Worm (Caenorhabditis elegans) whole organism, L4 larva: Measurements from ENCODE around the gene Y38C1AA.12.
A peak's percentile ranks its signal among the peaks of the same experiment; 100 is the strongest.

Experiments
- R02D3.7 ChIP-seq: fragments of 150-350 bp; sonication (generic microtip); optimal IDR thresholded peaks from 3 replicates; lab custom pipeline; 2014; ENCODE audit warnings: missing biosample characterization, missing genetic modification characterization
- T20F7.1 ChIP-seq: fragments of 200-800 bp; sonication (Bioruptor generic); optimal IDR thresholded peaks from 2 replicates; lab custom pipeline; 2018; ENCODE audit warnings: mild to moderate bottlenecking, missing genetic modification characterization, missing compliant biosample characterization
- aha-1 ChIP-seq: fragments of 150-350 bp; peaks from one replicate; lab custom pipeline; 2014; ENCODE audit warnings: missing biosample characterization, missing genetic modification characterization
- ceh-28 ChIP-seq: fragments of 150-350 bp; optimal IDR thresholded peaks from 2 replicates; lab custom pipeline; 2014; ENCODE audit warnings: missing biosample characterization, missing genetic modification reagents, missing genetic modification characterization
- ces-1 ChIP-seq: fragments of 150-350 bp; sonication (generic microtip); optimal IDR thresholded peaks from 4 replicates; lab custom pipeline; 2014; ENCODE audit warnings: missing biosample characterization, missing genetic modification reagents, missing genetic modification characterization
- ctbp-1 ChIP-seq: fragments of 200-800 bp; sonication (Bioruptor generic); IDR thresholded peaks from 2 replicates; pipeline ENCODE4 v1.3.6; 2022; ENCODE audit warnings: missing genetic modification reagents, missing genetic modification characterization, missing compliant biosample characterization
- daf-12 ChIP-seq: fragments of 150-350 bp; optimal IDR thresholded peaks from 2 replicates; lab custom pipeline; 2014; ENCODE audit warnings: missing biosample characterization, missing genetic modification reagents, missing genetic modification characterization
- daf-16 ChIP-seq, 3 experiments: sonication (generic microtip); optimal IDR thresholded peaks; 2 replicates each; lab custom pipeline; 2016 to 2017; ENCODE audit warnings: missing genetic modification characterization in 3 of 3, missing genetic modification reagents in 3 of 3, mild to moderate bottlenecking in 2 of 3, missing compliant biosample characterization in 2 of 3, missing biosample characterization in 1 of 3, moderate library complexity in 1 of 3
- dmd-6 ChIP-seq: fragments of 200-800 bp; sonication (Bioruptor generic); IDR thresholded peaks from 2 replicates; pipeline ENCODE4 v1.3.6; 2022; ENCODE audit warnings: missing genetic modification reagents, missing genetic modification characterization, missing compliant biosample characterization
- dve-1 ChIP-seq: sonication (generic microtip); optimal IDR thresholded peaks from 2 replicates; lab custom pipeline; 2017; ENCODE audit warnings: antibody characterized with exemption, mild to moderate bottlenecking, missing genetic modification characterization, missing compliant biosample characterization; ENCODE audit not compliant: insufficient read depth
- fkh-10 ChIP-seq: fragments of 150-350 bp; optimal IDR thresholded peaks from 2 replicates; lab custom pipeline; 2014; ENCODE audit warnings: missing biosample characterization, missing genetic modification reagents, missing genetic modification characterization
- hlh-11 ChIP-seq: fragments of 200-800 bp; sonication (Bioruptor generic); optimal IDR thresholded peaks from 2 replicates; lab custom pipeline; 2018; ENCODE audit warnings: mild to moderate bottlenecking, missing genetic modification characterization, missing compliant biosample characterization
- lir-3 ChIP-seq: sonication (generic microtip); optimal IDR thresholded peaks from 2 replicates; lab custom pipeline; 2016; ENCODE audit warnings: mild to moderate bottlenecking, missing genetic modification characterization, missing compliant biosample characterization
- madf-9 ChIP-seq: fragments of 200-800 bp; sonication (Bioruptor generic); conservative IDR thresholded peaks from 2 replicates; pipeline ENCODE4 v1.3.6; 2022; ENCODE audit warnings: missing genetic modification reagents, missing genetic modification characterization, missing compliant biosample characterization
- mes-2 ChIP-seq: sonication (generic microtip); optimal IDR thresholded peaks from 2 replicates; lab custom pipeline; 2016; ENCODE audit warnings: missing genotype, mild to moderate bottlenecking, missing genetic modification characterization, missing compliant biosample characterization; ENCODE audit not compliant: poor library complexity, severe bottlenecking
- mxl-3 ChIP-seq: fragments of 200-800 bp; sonication (Bioruptor generic); optimal IDR thresholded peaks from 2 replicates; lab custom pipeline; 2018; ENCODE audit warnings: mild to moderate bottlenecking, missing genetic modification characterization, missing compliant biosample characterization
- nhr-11 ChIP-seq: fragments of 150-350 bp; optimal IDR thresholded peaks from 2 replicates; lab custom pipeline; 2014; ENCODE audit warnings: missing biosample characterization, missing genetic modification characterization
- nhr-25 ChIP-seq: sonication (generic microtip); optimal IDR thresholded peaks from 2 replicates; lab custom pipeline; 2017; ENCODE audit warnings: missing genetic modification characterization, mild to moderate bottlenecking, missing compliant biosample characterization, antibody characterized with exemption, moderate library complexity, borderline replicate concordance; ENCODE audit not compliant: insufficient read depth
- nhr-28 ChIP-seq: fragments of 150-350 bp; optimal IDR thresholded peaks from 2 replicates; lab custom pipeline; 2014; ENCODE audit warnings: missing biosample characterization, missing genetic modification characterization
- nhr-41 ChIP-seq: fragments of 200-800 bp; sonication (Bioruptor generic); IDR thresholded peaks from 2 replicates; pipeline ENCODE4 v1.3.6; 2022; ENCODE audit warnings: missing genetic modification reagents, missing genetic modification characterization, missing compliant biosample characterization
- nhr-6 ChIP-seq: fragments of 150-350 bp; optimal IDR thresholded peaks from 2 replicates; lab custom pipeline; 2014; ENCODE audit warnings: missing biosample characterization, missing genetic modification characterization
- php-3 ChIP-seq: fragments of 200-800 bp; sonication (Bioruptor generic); IDR thresholded peaks from 2 replicates; pipeline ENCODE4 v1.3.6; 2022; ENCODE audit warnings: missing genetic modification reagents, missing genetic modification characterization, missing compliant biosample characterization
- pqm-1 ChIP-seq: sonication (generic microtip); optimal IDR thresholded peaks from 2 replicates; lab custom pipeline; 2017; ENCODE audit warnings: missing biosample characterization, missing genetic modification characterization
- rbr-2 ChIP-seq: sonication (generic microtip); optimal IDR thresholded peaks from 2 replicates; lab custom pipeline; 2016; ENCODE audit warnings: missing genotype, missing genetic modification characterization, missing compliant biosample characterization
- set-16 ChIP-seq: fragments of 200-800 bp; sonication (Bioruptor generic); IDR thresholded peaks from 2 replicates; pipeline ENCODE4 v1.3.6; 2022; ENCODE audit warnings: missing genetic modification reagents, missing genetic modification characterization, missing compliant biosample characterization
- skn-1 ChIP-seq: fragments of 150-350 bp; optimal IDR thresholded peaks from 2 replicates; lab custom pipeline; 2014; ENCODE audit warnings: missing biosample characterization, missing genetic modification characterization
- unc-62 ChIP-seq, 3 experiments: fragments of 150-350 bp in 1 of 3; sonication (generic microtip); optimal IDR thresholded peaks in 2 of 3; peaks in 1 of 3; 1 replicate in 1 of 3; 2 replicates in 2 of 3; lab custom pipeline; 2014 to 2017; ENCODE audit warnings: missing biosample characterization in 3 of 3, missing genetic modification characterization in 3 of 3, missing genetic modification reagents in 3 of 3, missing genotype in 1 of 3
- vab-7 ChIP-seq: fragments of 200-800 bp; sonication (Bioruptor generic); IDR thresholded peaks from 2 replicates; pipeline ENCODE4 v1.3.6; 2022; ENCODE audit warnings: missing genetic modification reagents, missing genetic modification characterization, missing compliant biosample characterization
- zip-11 ChIP-seq: fragments of 200-800 bp; sonication (Bioruptor generic); IDR thresholded peaks from 2 replicates; pipeline ENCODE4 v1.3.6; 2022; ENCODE audit warnings: missing genetic modification characterization, missing compliant biosample characterization
- ztf-11 ChIP-seq: fragments of 150-350 bp; optimal IDR thresholded peaks from 2 replicates; lab custom pipeline; 2014; ENCODE audit warnings: missing biosample characterization, missing genetic modification characterization

Y38C1AA.12 gene

ce11 chrIV:183519-183918, 8.5 kb upstream of the Y38C1AA.12 start:
- TF ChIP-seq daf-16 (GFP tag; optimal IDR thresholded peaks at IDR 0.05; lab: Kevin White, UChicago) (no peak), daf-16 (tag; optimal IDR thresholded peaks at IDR 0.05; lab: Kevin White, UChicago) (no peak), nhr-6 (tag; lab: Kevin White, UChicago) (no peak), dmd-6 (GFP tag; lab: Robert Waterston, UW) (no peak), mes-2 (tag; lab: Kevin White, UChicago) (no peak), aha-1 (peak; percentile 59), ztf-11 (no peak)

- peak in 1 of 2 experiments; percentile 63 for TF ChIP-seq unc-62 (GFP tag; optimal IDR thresholded peaks at IDR 0.05 in 1 of 2; lab: Kevin White, UChicago)
- no peak for TF ChIP-seq unc-62 (tag; optimal IDR thresholded peaks at IDR 0.05; lab: Kevin White, UChicago)
- TF ChIP-seq ceh-28 (tag; lab: Kevin White, UChicago): no peak
These were observed 7.9 kb upstream of the Y38C1AA.12 start, which contains the start of gene pnc-1 for ce11 chrIV:184184-184583. Gene pnc-1 (plus strand): TSS chrIV:184484.

- TF ChIP-seq rbr-2 (tag; lab: Kevin White, UChicago): peak; percentile 13
- TF ChIP-seq mxl-3 (GFP tag; lab: Kevin White, UChicago): no peak
- no peak for TF ChIP-seq fkh-10 (GFP tag; lab: Kevin White, UChicago)
- no peak for TF ChIP-seq php-3 (GFP tag; lab: Robert Waterston, UW)
- peak; percentile 5 for TF ChIP-seq aha-1
- TF ChIP-seq madf-9 (GFP tag; lab: Robert Waterston, UW): no peak
- peak; percentile 31 for TF ChIP-seq nhr-11 (tag; lab: Kevin White, UChicago)
- TF ChIP-seq, all 104 proteins: peak for 3
These were observed 5.9 kb upstream of the Y38C1AA.12 start for ce11 chrIV:186110-186509.

ce11 chrIV:187336-187735, 4.7 kb upstream of the Y38C1AA.12 start:
- TF ChIP-seq skn-1 (tag; lab: Kevin White, UChicago): no peak
- TF ChIP-seq vab-7: no peak
- TF ChIP-seq R02D3.7 (tag; lab: Kevin White, UChicago): no peak
- no peak for TF ChIP-seq fkh-10 (GFP tag; lab: Kevin White, UChicago)
- TF ChIP-seq php-3 (GFP tag; lab: Robert Waterston, UW): peak; percentile 52
- TF ChIP-seq pqm-1 (tag; lab: Kevin White, UChicago): peak; percentile 8
- TF ChIP-seq hlh-11: peak; percentile 57
- TF ChIP-seq T20F7.1 (GFP tag; lab: Kevin White, UChicago): no peak
- peak in 1 of 2 experiments; percentile 25 for TF ChIP-seq unc-62 (GFP tag; optimal IDR thresholded peaks at IDR 0.05 in 1 of 2; lab: Kevin White, UChicago)
- TF ChIP-seq unc-62 (tag; optimal IDR thresholded peaks at IDR 0.05; lab: Kevin White, UChicago): no peak
- TF ChIP-seq nhr-28 (tag; lab: Kevin White, UChicago): no peak
- TF ChIP-seq aha-1: peak; percentile 10
- 0 out of 2 replicates have a peak, but pooled peaks have one; percentile 43 for TF ChIP-seq nhr-41 (GFP tag; lab: Robert Waterston, UW)
- TF ChIP-seq zip-11: no peak
- TF ChIP-seq ces-1 (GFP tag; lab: Kevin White, UChicago): no peak
- TF ChIP-seq daf-12 (tag; lab: Kevin White, UChicago): no peak
- no peak for TF ChIP-seq lir-3 (tag; lab: Kevin White, UChicago)
- peak; percentile 67; the same call in 1 of the 2 replicates for TF ChIP-seq dmd-6 (GFP tag; lab: Robert Waterston, UW)
- TF ChIP-seq dve-1 (tag; lab: Kevin White, UChicago): peak; percentile 3
- TF ChIP-seq daf-16 (GFP tag; optimal IDR thresholded peaks at IDR 0.05; lab: Kevin White, UChicago): no peak
- peak; percentile 23 for TF ChIP-seq daf-16 (tag; optimal IDR thresholded peaks at IDR 0.05; lab: Kevin White, UChicago)
- TF ChIP-seq nhr-25 (tag; lab: Kevin White, UChicago): no peak

- peak; percentile 69 for TF ChIP-seq dmd-6 (GFP tag; lab: Robert Waterston, UW)
- no peak for TF ChIP-seq rbr-2 (tag; lab: Kevin White, UChicago)
These were observed 3.0 kb upstream of the Y38C1AA.12 start for ce11 chrIV:189087-189486.

- TF ChIP-seq hlh-11 (no peak), ctbp-1 (GFP tag; lab: Robert Waterston, UW) (no peak), set-16 (no peak)
These were observed 2.4 kb downstream of the Y38C1AA.12 start, which contains the start of gene csn-3 for ce11 chrIV:194442-194841. Gene csn-3 (plus strand): TSS chrIV:194742.
